Worm (Caenorhabditis elegans): ENCODE data around the gene lgc-37.

The lgc-37 gene

DNA sequence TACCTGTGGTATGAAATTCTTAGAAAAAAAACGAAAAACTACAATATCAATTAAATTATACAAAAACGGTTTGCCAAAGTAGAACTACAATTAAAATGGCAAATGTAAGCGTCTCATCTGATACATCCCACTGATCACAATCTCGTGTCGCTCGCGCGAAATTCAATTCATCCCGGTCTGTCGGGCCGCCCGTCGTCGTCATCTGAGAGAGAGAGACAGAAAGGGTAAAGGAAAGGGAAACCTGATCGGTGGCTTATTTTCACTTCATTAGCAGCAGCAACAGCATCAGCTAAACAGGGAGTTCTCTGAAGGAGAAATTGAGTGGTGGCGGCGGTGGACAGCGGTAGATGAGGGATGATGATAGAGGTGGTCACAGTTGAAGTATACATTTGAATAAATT lies 15.6 kb downstream of the lgc-37 start:
- TF ChIP-seq rnt-1 (tag; optimal IDR thresholded peaks at IDR 0.05) (peak; percentile 69), sox-2 (GFP tag; IDR thresholded peaks at IDR 0.05) (no peak)

DNA sequence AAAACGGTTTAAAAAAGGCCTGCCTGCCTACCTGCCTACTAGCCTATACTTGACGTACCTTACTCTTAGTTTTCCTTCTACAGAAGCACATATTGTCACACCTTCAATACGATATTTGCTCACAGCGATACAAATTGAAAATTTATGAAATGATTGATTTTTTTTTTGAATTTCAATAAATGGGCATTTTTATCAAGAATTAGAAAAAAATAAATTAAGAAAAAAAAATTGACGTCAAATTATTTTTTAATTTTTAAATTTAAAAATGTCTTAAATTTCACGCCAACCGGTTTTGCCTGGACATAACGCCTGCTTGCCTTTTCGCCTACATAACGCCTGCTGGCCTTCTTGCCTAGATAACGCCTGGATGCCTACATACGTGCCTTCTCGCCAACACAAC lies 21.8 kb downstream of the lgc-37 start, which contains the start of gene BE10.5:
Gene BE10.5, minus strand, starts transcription at position 101 of the 400 bp plus-strand sequence.
- TF ChIP-seq pha-2 (tag; optimal IDR thresholded peaks at IDR 0.05) (no peak), tbx-2 (tag; optimal IDR thresholded peaks at IDR 0.05) (no peak), npax-4 (tag; optimal IDR thresholded peaks at IDR 0.05) (no peak), ceh-14 (tag; optimal IDR thresholded peaks at IDR 0.05) (no peak), ceh-48 (tag; optimal IDR thresholded peaks at IDR 0.05) (no peak), ceh-30 (tag; optimal IDR thresholded peaks at IDR 0.05) (no peak), unc-86 (tag; optimal IDR thresholded peaks at IDR 0.05) (no peak), fax-1 (tag; optimal IDR thresholded peaks at IDR 0.05) (no peak), pag-3 (tag; optimal IDR thresholded peaks at IDR 0.05; ENCODE audit: borderline replicate concordance) (no peak), ama-1 (optimal IDR thresholded peaks at IDR 0.05) (no peak), nhr-11 (tag; optimal IDR thresholded peaks at IDR 0.05) (no peak), Y22D7AL.16 (tag; optimal IDR thresholded peaks at IDR 0.05) (no peak), pqm-1 (tag; optimal IDR thresholded peaks at IDR 0.05) (no peak), pax-1 (tag; optimal IDR thresholded peaks at IDR 0.05) (no peak), ceh-31 (tag; optimal IDR thresholded peaks at IDR 0.05) (no peak), elt-2 (tag; optimal IDR thresholded peaks at IDR 0.05) (no peak), sox-2 (GFP tag; IDR thresholded peaks at IDR 0.05) (no peak)

DNA sequence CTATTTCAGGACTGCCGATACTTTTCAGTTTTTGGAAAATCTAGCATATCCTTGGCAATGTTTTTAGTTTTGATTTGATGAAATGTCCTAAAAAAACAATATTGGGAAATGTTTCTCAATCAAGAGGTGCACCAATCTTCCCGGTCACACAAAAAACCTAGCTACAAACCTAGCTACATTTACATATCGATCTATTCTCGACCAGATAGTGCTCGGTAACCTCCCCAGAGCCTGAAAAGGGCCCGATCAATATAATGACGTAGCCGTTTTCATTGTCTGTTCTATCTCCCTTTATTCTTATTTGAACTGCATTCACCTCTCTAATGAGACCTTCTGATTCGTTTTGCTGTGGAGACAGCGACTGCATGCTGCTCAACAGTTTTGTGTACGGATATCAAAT lies 22.8 kb downstream of the lgc-37 start, which contains the start of gene BE10.3:
Gene BE10.3, plus strand, starts transcription at position 301 of the 400 bp plus-strand sequence.
- TF ChIP-seq F13H6.1 (tag; optimal IDR thresholded peaks at IDR 0.05) (no peak), rnt-1 (tag; optimal IDR thresholded peaks at IDR 0.05) (no peak), che-1 (tag; optimal IDR thresholded peaks at IDR 0.05) (no peak), nhr-232 (tag; optimal IDR thresholded peaks at IDR 0.05) (no peak), pros-1 (tag; optimal IDR thresholded peaks at IDR 0.05) (no peak), nhr-11 (tag; optimal IDR thresholded peaks at IDR 0.05) (no peak), ceh-30 (tag; optimal IDR thresholded peaks at IDR 0.05) (no peak), ama-1 (optimal IDR thresholded peaks at IDR 0.05) (no peak), K09A11.1 (tag; optimal IDR thresholded peaks at IDR 0.05; ENCODE audit: insufficient read depth) (no peak), syd-9 (tag; optimal IDR thresholded peaks at IDR 0.05) (no peak), eyg-1 (tag; optimal IDR thresholded peaks at IDR 0.05) (no peak), pha-4 (tag; optimal IDR thresholded peaks at IDR 0.05) (no peak), ref-2 (tag; optimal IDR thresholded peaks at IDR 0.05) (no peak), T23F11.4 (GFP tag; optimal IDR thresholded peaks at IDR 0.05) (no peak), unc-55 (GFP tag; optimal IDR thresholded peaks at IDR 0.05) (no peak), pag-3 (tag; optimal IDR thresholded peaks at IDR 0.05; ENCODE audit: borderline replicate concordance) (no peak), C08G9.2 (tag; optimal IDR thresholded peaks at IDR 0.05) (no peak), madf-2 (tag; optimal IDR thresholded peaks at IDR 0.05) (no peak), ztf-16 (tag; optimal IDR thresholded peaks at IDR 0.05) (no peak)

DNA sequence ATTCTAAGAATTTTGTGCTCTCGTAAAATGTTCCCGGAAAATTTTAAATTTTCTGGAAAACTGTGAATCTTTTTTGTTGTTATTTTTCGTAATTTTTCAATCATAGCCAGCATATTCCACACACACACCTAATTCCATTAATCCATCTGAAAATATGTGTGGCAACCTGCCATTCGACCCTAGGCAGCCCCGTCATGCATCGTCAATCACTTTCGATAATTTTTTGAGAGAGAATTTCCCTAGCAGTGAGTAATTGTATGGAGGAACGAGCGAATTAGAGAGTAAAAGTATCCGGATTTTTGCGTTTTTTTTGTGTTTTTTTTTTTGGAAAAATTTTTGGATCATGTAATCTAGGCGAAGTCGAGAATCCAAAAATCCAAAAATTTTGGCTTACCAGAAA lies 28.2 kb downstream of the lgc-37 start, which contains the start of gene BE10.4:
Gene BE10.4, plus strand, starts transcription at position 301 of the 400 bp plus-strand sequence.
- TF ChIP-seq pat-9 (tag; optimal IDR thresholded peaks at IDR 0.05) (no peak), elt-4 (tag; optimal IDR thresholded peaks at IDR 0.05) (no peak), ahr-1 (tag; optimal IDR thresholded peaks at IDR 0.05) (no peak), eyg-1 (tag; optimal IDR thresholded peaks at IDR 0.05) (no peak), ceh-14 (tag; optimal IDR thresholded peaks at IDR 0.05) (no peak), pha-4 (tag; optimal IDR thresholded peaks at IDR 0.05) (no peak), ceh-2 (tag; optimal IDR thresholded peaks at IDR 0.05) (no peak), nfya-1 (tag; optimal IDR thresholded peaks at IDR 0.05) (no peak), ceh-45 (GFP tag; IDR thresholded peaks at IDR 0.05) (no peak), che-1 (tag; optimal IDR thresholded peaks at IDR 0.05) (no peak), ceh-31 (tag; optimal IDR thresholded peaks at IDR 0.05) (no peak), ceh-24 (tag; optimal IDR thresholded peaks at IDR 0.05) (no peak), pag-3 (tag; optimal IDR thresholded peaks at IDR 0.05; ENCODE audit: borderline replicate concordance) (no peak), ztf-16 (tag; optimal IDR thresholded peaks at IDR 0.05) (no peak)
